Worm (Caenorhabditis elegans): ENCODE data around the gene srd-63.

srd-63 gene

ce11 chrV:16410521-16410920, 16.9 kb upstream of the srd-63 start, which contains the start of gene srh-145:
Gene srh-145 (plus strand): TSS chrV:16410713.
- TF ChIP-seq tag-97 (GFP tag; IDR thresholded peaks at IDR 0.05) (no peak), nhr-11 (tag; optimal IDR thresholded peaks at IDR 0.05) (no peak), zfp-2 (tag; optimal IDR thresholded peaks at IDR 0.05) (no peak), fkh-10 (GFP tag; optimal IDR thresholded peaks at IDR 0.05) (no peak), nhr-25 (tag; optimal IDR thresholded peaks at IDR 0.05; ENCODE audit: borderline replicate concordance, insufficient read depth) (no peak), ceh-82 (tag; optimal IDR thresholded peaks at IDR 0.05) (no peak), mxl-2 (GFP tag; conservative IDR thresholded peaks at IDR 0.05) (0 out of 2 replicates have a peak, but pooled peaks have one; percentile 11), aha-1 (tag) (peak; percentile 78), rbr-2 (tag; optimal IDR thresholded peaks at IDR 0.05) (no peak), T26A8.4 (GFP tag; IDR thresholded peaks at IDR 0.05) (no peak), aly-2 (tag; optimal IDR thresholded peaks at IDR 0.05) (no peak), tra-1 (GFP tag; IDR thresholded peaks at IDR 0.05) (no peak), unc-62 (GFP tag; optimal IDR thresholded peaks at IDR 0.05 in 1 of 2) (peak in 1 of 2 experiments; percentile 60), unc-62 (tag; optimal IDR thresholded peaks at IDR 0.05) (no peak), skn-1 (tag; optimal IDR thresholded peaks at IDR 0.05) (no peak), Y5F2A.4 (GFP tag; optimal IDR thresholded peaks at IDR 0.05) (no peak), ceh-28 (tag; optimal IDR thresholded peaks at IDR 0.05) (no peak)

ce11 chrV:16407663-16408062, 14.0 kb upstream of the srd-63 start, which contains the start of gene F26D2.3:
Gene F26D2.3 (plus strand): TSS chrV:16407963.
- no peak for TF ChIP-seq arid-1 (GFP tag; conservative IDR thresholded peaks at IDR 0.05)
- no peak for TF ChIP-seq lsy-2 (tag; optimal IDR thresholded peaks at IDR 0.05)
- no peak for TF ChIP-seq Y5F2A.4 (GFP tag; optimal IDR thresholded peaks at IDR 0.05)
- TF ChIP-seq ceh-32 (tag; optimal IDR thresholded peaks at IDR 0.05; ENCODE audit: poor library complexity), result no peak
- no peak for TF ChIP-seq lin-13 (GFP tag; optimal IDR thresholded peaks at IDR 0.05)
- TF ChIP-seq nhr-28 (tag; optimal IDR thresholded peaks at IDR 0.05), result no peak
- TF ChIP-seq egl-43 (GFP tag; IDR thresholded peaks at IDR 0.05), result no peak

- TF ChIP-seq F26F4.8 (GFP tag; conservative IDR thresholded peaks at IDR 0.05) (no peak), ama-1 (optimal IDR thresholded peaks at IDR 0.05) (no peak), unc-62 (GFP tag; optimal IDR thresholded peaks at IDR 0.05 in 1 of 2) (peak in 1 of 2 experiments; percentile 70), unc-62 (tag; optimal IDR thresholded peaks at IDR 0.05) (no peak)
These were observed 12.7 kb upstream of the srd-63 start for ce11 chrV:16406357-16406756.

ce11 chrV:16405366-16405765, 11.7 kb upstream of the srd-63 start:
- TF ChIP-seq lin-38 (GFP tag; IDR thresholded peaks at IDR 0.05), result peak; percentile 75
- TF ChIP-seq fos-1 (tag; optimal IDR thresholded peaks at IDR 0.05), result no peak

ce11 chrV:16403974-16404373, 10.3 kb upstream of the srd-63 start, which contains the start of gene syp-1:
Gene syp-1 (plus strand): TSS chrV:16404274.
- no peak for TF ChIP-seq ceh-44 (GFP tag; IDR thresholded peaks at IDR 0.05)
- no peak for TF ChIP-seq nhr-11 (tag; optimal IDR thresholded peaks at IDR 0.05)
- no peak for TF ChIP-seq R02D3.7 (tag; optimal IDR thresholded peaks at IDR 0.05)
- no peak for TF ChIP-seq madf-9 (GFP tag; conservative IDR thresholded peaks at IDR 0.05)
- TF ChIP-seq nhr-42 (GFP tag; IDR thresholded peaks at IDR 0.05), result no peak
- TF ChIP-seq jun-1 (tag; optimal IDR thresholded peaks at IDR 0.05), result no peak
- TF ChIP-seq zfp-3 (GFP tag; conservative IDR thresholded peaks at IDR 0.05), result no peak

ce11 chrV:16401519-16401918, 7.9 kb upstream of the srd-63 start, which contains the start of gene F13A7.14:
Gene F13A7.14 (plus strand): TSS chrV:16401891.
- TF ChIP-seq daf-16 (GFP tag; optimal IDR thresholded peaks at IDR 0.05) (no peak), daf-16 (tag; optimal IDR thresholded peaks at IDR 0.05) (no peak), tra-1 (GFP tag; IDR thresholded peaks at IDR 0.05) (peak; percentile 59; the same call in 1 of the 2 replicates), F10B5.3 (tag; optimal IDR thresholded peaks at IDR 0.05) (no peak), nhr-111 (GFP tag; optimal IDR thresholded peaks at IDR 0.05) (no peak), rbr-2 (tag; optimal IDR thresholded peaks at IDR 0.05) (peak; percentile 52), attf-4 (tag; optimal IDR thresholded peaks at IDR 0.05) (no peak), ceh-28 (tag; optimal IDR thresholded peaks at IDR 0.05) (no peak), mdl-1 (tag; optimal IDR thresholded peaks at IDR 0.05) (no peak), pqm-1 (tag; optimal IDR thresholded peaks at IDR 0.05) (no peak), spr-1 (tag; optimal IDR thresholded peaks at IDR 0.05) (no peak), duxl-1 (tag; optimal IDR thresholded peaks at IDR 0.05; ENCODE audit: poor library complexity) (peak; percentile 85), daf-19 (GFP tag; conservative IDR thresholded peaks at IDR 0.05) (no peak), unc-130 (GFP tag; optimal IDR thresholded peaks at IDR 0.05) (peak; percentile 87), spr-3 (GFP tag; optimal IDR thresholded peaks at IDR 0.05) (peak; percentile 20)
